Worm (Caenorhabditis elegans) whole organism, early embryonic: ENCODE measurements around the gene Y55F3BL.6.

Experiments
- B0310.2 ChIP-seq: sonication (generic microtip); optimal IDR thresholded peaks from 2 replicates; lab custom pipeline; 2016; ENCODE audit warnings: mild to moderate bottlenecking, missing genetic modification characterization, missing compliant biosample characterization
- F13C5.2 ChIP-seq: sonication (generic microtip); optimal IDR thresholded peaks from 2 replicates; lab custom pipeline; 2017; ENCODE audit warnings: mild to moderate bottlenecking, missing genetic modification characterization, inconsistent platforms, missing compliant biosample characterization
- aly-1 ChIP-seq: sonication (generic microtip); optimal IDR thresholded peaks from 2 replicates; lab custom pipeline; 2016; ENCODE audit warnings: missing genetic modification characterization, missing compliant biosample characterization
- ama-1 ChIP-seq: fragments of 150-350 bp; optimal IDR thresholded peaks from 2 replicates; lab custom pipeline; 2014
- ceh-13 ChIP-seq: fragments of 200-800 bp; sonication (Bioruptor generic); optimal IDR thresholded peaks from 2 replicates; lab custom pipeline; 2018; ENCODE audit warnings: mild to moderate bottlenecking, missing genetic modification characterization, missing compliant biosample characterization
- ceh-36 ChIP-seq: sonication (generic microtip); optimal IDR thresholded peaks from 2 replicates; lab custom pipeline; 2016; ENCODE audit warnings: missing genetic modification characterization, inconsistent platforms, missing compliant biosample characterization
- ets-7 ChIP-seq: sonication (generic microtip); optimal IDR thresholded peaks from 2 replicates; lab custom pipeline; 2016; ENCODE audit warnings: missing genotype, missing genetic modification characterization, missing compliant biosample characterization
- flt-1 ChIP-seq: fragments of 200-800 bp; sonication (Bioruptor generic); IDR thresholded peaks from 2 replicates; pipeline ENCODE4 v1.3.6; 2022; ENCODE audit warnings: missing genetic modification characterization, missing compliant biosample characterization
- hmbx-1 ChIP-seq: sonication (generic microtip); optimal IDR thresholded peaks from 2 replicates; lab custom pipeline; 2016; ENCODE audit warnings: mild to moderate bottlenecking, missing genetic modification characterization, missing compliant biosample characterization
- hmg-4 ChIP-seq: fragments of 200-800 bp; sonication (Bioruptor generic); optimal IDR thresholded peaks from 2 replicates; lab custom pipeline; 2018; ENCODE audit warnings: mild to moderate bottlenecking, missing genetic modification characterization, missing compliant biosample characterization
- hnd-1 ChIP-seq: sonication (generic microtip); optimal IDR thresholded peaks from 2 replicates; lab custom pipeline; 2016; ENCODE audit warnings: missing genetic modification characterization, missing compliant biosample characterization
- pes-1 ChIP-seq: fragments of 200-800 bp; sonication (Bioruptor generic); IDR thresholded peaks from 2 replicates; pipeline ENCODE4 v1.3.6; 2022; ENCODE audit warnings: missing genetic modification reagents, missing genetic modification characterization, missing compliant biosample characterization
- scrt-1 ChIP-seq: fragments of 200-800 bp; sonication (Bioruptor generic); IDR thresholded peaks from 2 replicates; pipeline ENCODE4 v1.3.6; 2022; ENCODE audit warnings: missing genetic modification characterization, missing compliant biosample characterization
- sea-1 ChIP-seq: fragments of 200-800 bp; sonication (Bioruptor generic); conservative IDR thresholded peaks from 2 replicates; pipeline ENCODE4 v1.3.6; 2022; ENCODE audit warnings: missing genetic modification characterization, missing compliant biosample characterization
- tbx-11 ChIP-seq: fragments of 200-800 bp; sonication (Bioruptor generic); IDR thresholded peaks from 2 replicates; pipeline ENCODE4 v1.3.6; 2022; ENCODE audit warnings: missing genetic modification characterization, missing compliant biosample characterization
- tbx-37 ChIP-seq: fragments of 200-800 bp; sonication (Bioruptor generic); conservative IDR thresholded peaks from 2 replicates; pipeline ENCODE4 v1.3.6; 2022; ENCODE audit warnings: missing genetic modification reagents, missing genetic modification characterization, missing compliant biosample characterization
- tra-4 ChIP-seq: sonication (generic microtip); optimal IDR thresholded peaks from 2 replicates; lab custom pipeline; 2017; ENCODE audit warnings: missing genetic modification characterization, missing compliant biosample characterization

Y55F3BL.6 gene

ce11 chrIV:826145-826544, 19.3 kb upstream of the Y55F3BL.6 start:
- TF ChIP-seq ets-7 (tag; lab: Kevin White, UChicago) (no peak), aly-1 (tag; lab: Kevin White, UChicago) (no peak), pes-1 (no peak), tra-4 (tag; lab: Kevin White, UChicago) (no peak), hmg-4 (GFP tag; lab: Kevin White, UChicago) (no peak), hnd-1 (tag; lab: Kevin White, UChicago) (no peak), ceh-13 (GFP tag; lab: Kevin White, UChicago) (no peak), B0310.2 (no peak), hmbx-1 (tag; lab: Kevin White, UChicago) (no peak), sea-1 (GFP tag; lab: Robert Waterston, UW) (no peak), tbx-37 (no peak), ama-1 (lab: Kevin White, UChicago) (no peak), ceh-36 (tag; lab: Kevin White, UChicago) (no peak), F13C5.2 (no peak), flt-1 (GFP tag; lab: Robert Waterston, UW) (no peak), scrt-1 (no peak)

- TF ChIP-seq B0310.2, result no peak
Measured at ce11 chrIV:824854-825253, 18.0 kb upstream of the Y55F3BL.6 start, which contains the start of gene zipt-15. TSS of gene zipt-15 (minus strand) at chrIV:824954.

- no peak for TF ChIP-seq B0310.2
- no peak for TF ChIP-seq flt-1 (GFP tag; lab: Robert Waterston, UW)
- TF ChIP-seq aly-1 (tag; lab: Kevin White, UChicago), result no peak
- peak; percentile 52; the same call in 1 of the 2 replicates for TF ChIP-seq scrt-1
- TF ChIP-seq hnd-1 (tag; lab: Kevin White, UChicago), result no peak
- no peak for TF ChIP-seq ets-7 (tag; lab: Kevin White, UChicago)
Measured at ce11 chrIV:817879-818278, 11.0 kb upstream of the Y55F3BL.6 start.

- TF ChIP-seq tbx-11 (GFP tag; lab: Robert Waterston, UW) (peak; percentile 61; the same call in 1 of the 2 replicates), sea-1 (GFP tag; lab: Robert Waterston, UW) (0 out of 2 replicates have a peak, but pooled peaks have one; percentile 24), flt-1 (GFP tag; lab: Robert Waterston, UW) (peak; percentile 63), pes-1 (peak; percentile 78)
Measured at ce11 chrIV:813341-813740, 6.5 kb upstream of the Y55F3BL.6 start.

ce11 chrIV:805693-806092, 1.2 kb downstream of the Y55F3BL.6 start:
- no peak for TF ChIP-seq aly-1 (tag; lab: Kevin White, UChicago)
- TF ChIP-seq pes-1, result 0 out of 2 replicates have a peak, but pooled peaks have one; percentile 6

ce11 chrIV:804802-805201, 2.1 kb downstream of the Y55F3BL.6 start, which contains the start of gene Y55F3BL.4:
TSS of gene Y55F3BL.4 (plus strand) at chrIV:805102.
- no peak for TF ChIP-seq ceh-13 (GFP tag; lab: Kevin White, UChicago)
- TF ChIP-seq pes-1, result no peak
- TF ChIP-seq F13C5.2, result no peak
- TF ChIP-seq ama-1 (lab: Kevin White, UChicago), result no peak
- no peak for TF ChIP-seq hnd-1 (tag; lab: Kevin White, UChicago)
- TF ChIP-seq flt-1 (GFP tag; lab: Robert Waterston, UW), result no peak
- TF ChIP-seq B0310.2, result no peak
- TF ChIP-seq scrt-1, result no peak
- TF ChIP-seq hmbx-1 (tag; lab: Kevin White, UChicago), result no peak
- no peak for TF ChIP-seq aly-1 (tag; lab: Kevin White, UChicago)
- TF ChIP-seq tra-4 (tag; lab: Kevin White, UChicago), result no peak
- TF ChIP-seq tbx-37, result no peak
- no peak for TF ChIP-seq hmg-4 (GFP tag; lab: Kevin White, UChicago)
- no peak for TF ChIP-seq sea-1 (GFP tag; lab: Robert Waterston, UW)
- TF ChIP-seq ets-7 (tag; lab: Kevin White, UChicago), result no peak
- TF ChIP-seq tbx-11 (GFP tag; lab: Robert Waterston, UW), result no peak
- no peak for TF ChIP-seq ceh-36 (tag; lab: Kevin White, UChicago)

- TF ChIP-seq tbx-37 (no peak), F13C5.2 (no peak), sea-1 (GFP tag; lab: Robert Waterston, UW) (no peak), hmg-4 (GFP tag; lab: Kevin White, UChicago) (no peak), tbx-11 (GFP tag; lab: Robert Waterston, UW) (no peak), ama-1 (lab: Kevin White, UChicago) (no peak), hnd-1 (tag; lab: Kevin White, UChicago) (no peak), flt-1 (GFP tag; lab: Robert Waterston, UW) (no peak), hmbx-1 (tag; lab: Kevin White, UChicago) (no peak), scrt-1 (no peak), ceh-36 (tag; lab: Kevin White, UChicago) (no peak), tra-4 (tag; lab: Kevin White, UChicago) (no peak), ceh-13 (GFP tag; lab: Kevin White, UChicago) (no peak), B0310.2 (no peak), ets-7 (tag; lab: Kevin White, UChicago) (no peak), aly-1 (tag; lab: Kevin White, UChicago) (no peak)
Measured at ce11 chrIV:801162-801561, 5.7 kb downstream of the Y55F3BL.6 start.

- no peak for TF ChIP-seq pes-1
Measured at ce11 chrIV:800518-800917, 6.4 kb downstream of the Y55F3BL.6 start, which contains the start of gene mrpl-46. TSS of gene mrpl-46 (plus strand) at chrIV:800818.
